Fruit fly (Drosophila melanogaster): Measurements from ENCODE around the gene CG13282.

Gene CG13282

dm6 chr2L:16877678-16878077 is 43.4 kb upstream of the CG13282 start:
- TF ChIP-seq sage (GFP tag; optimal IDR thresholded peaks at IDR 0.05) (no peak), CrebA (GFP tag; optimal IDR thresholded peaks at IDR 0.05; ENCODE audit: borderline replicate concordance) (no peak), h (GFP tag; optimal IDR thresholded peaks at IDR 0.05) (no peak), OdsH (GFP tag; optimal IDR thresholded peaks at IDR 0.05) (no peak), pan (optimal IDR thresholded peaks at IDR 0.05) (no peak), CG32264 (GFP tag; optimal IDR thresholded peaks at IDR 0.05) (no peak), rgr (GFP tag; optimal IDR thresholded peaks at IDR 0.05) (no peak), ey (GFP tag; optimal IDR thresholded peaks at IDR 0.05) (no peak), Dfd (GFP tag; optimal IDR thresholded peaks at IDR 0.05) (no peak), sv (GFP tag; optimal IDR thresholded peaks at IDR 0.05) (no peak)

DNA sequence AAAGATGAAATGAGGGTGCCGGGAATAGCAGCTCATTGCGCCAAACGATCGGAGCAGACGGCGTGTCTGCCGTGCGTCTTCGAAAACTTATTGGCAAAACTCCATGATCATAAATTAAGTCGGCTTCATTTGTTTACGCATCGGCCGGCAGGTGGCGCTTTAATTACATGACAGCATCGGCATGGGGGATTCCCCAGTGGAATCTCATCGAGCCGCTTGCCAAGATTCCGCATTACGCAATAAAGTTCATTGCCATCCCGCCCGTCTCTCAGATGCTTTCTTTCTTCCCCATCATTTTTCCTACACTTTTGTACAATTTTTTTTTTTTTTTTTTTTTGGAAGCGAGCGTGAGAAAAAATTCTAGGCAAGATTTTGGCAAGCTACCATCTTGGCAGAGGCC is 42.3 kb upstream of the CG13282 start:
- TF ChIP-seq jim (GFP tag; optimal IDR thresholded peaks at IDR 0.05) = no peak
- no peak for TF ChIP-seq CG32264 (GFP tag; optimal IDR thresholded peaks at IDR 0.05)
- no peak for TF ChIP-seq HLH106 (tag; optimal IDR thresholded peaks at IDR 0.05)
- no peak for TF ChIP-seq Rel (GFP tag; optimal IDR thresholded peaks at IDR 0.05)
- peak; percentile 57 for TF ChIP-seq Rel (tag; optimal IDR thresholded peaks at IDR 0.05)

- TF ChIP-seq pan (optimal IDR thresholded peaks at IDR 0.05) = no peak
- TF ChIP-seq CG32264 (GFP tag; optimal IDR thresholded peaks at IDR 0.05) = no peak
- no peak for TF ChIP-seq dsf (GFP tag; optimal IDR thresholded peaks at IDR 0.05; ENCODE audit: borderline replicate concordance)
- no peak for TF ChIP-seq dmrt93B (GFP tag; optimal IDR thresholded peaks at IDR 0.05)
- TF ChIP-seq sage (GFP tag; optimal IDR thresholded peaks at IDR 0.05) = no peak
- TF ChIP-seq CG9705 (GFP tag; optimal IDR thresholded peaks at IDR 0.05) = no peak
- no peak for TF ChIP-seq Sp1 (GFP tag; optimal IDR thresholded peaks at IDR 0.05)
- no peak for TF ChIP-seq GATAd (GFP tag; optimal IDR thresholded peaks at IDR 0.05)
- TF ChIP-seq sv (GFP tag; optimal IDR thresholded peaks at IDR 0.05) = no peak
- no peak for TF ChIP-seq Hr78 (GFP tag; optimal IDR thresholded peaks at IDR 0.05)
- no peak for TF ChIP-seq HLH106 (tag; optimal IDR thresholded peaks at IDR 0.05)
- TF ChIP-seq N (GFP tag; optimal IDR thresholded peaks at IDR 0.05) = no peak
These were observed 40.6 kb upstream of the CG13282 start for dm6 chr2L:16874924-16875323.

- TF ChIP-seq Sp1 (GFP tag; optimal IDR thresholded peaks at IDR 0.05) (no peak), HLH106 (tag; optimal IDR thresholded peaks at IDR 0.05) (no peak), h (GFP tag; optimal IDR thresholded peaks at IDR 0.05) (no peak), jim (GFP tag; optimal IDR thresholded peaks at IDR 0.05) (no peak), rgr (GFP tag; optimal IDR thresholded peaks at IDR 0.05) (no peak), Myc (optimal IDR thresholded peaks at IDR 0.05) (no peak), tai (GFP tag; optimal IDR thresholded peaks at IDR 0.05) (no peak), Mio (GFP tag; optimal IDR thresholded peaks at IDR 0.05) (no peak)
These were observed 34.6 kb upstream of the CG13282 start for dm6 chr2L:16868897-16869324.

dm6 chr2L:16862526-16862925 is 28.2 kb upstream of the CG13282 start:
- TF ChIP-seq h (GFP tag; optimal IDR thresholded peaks at IDR 0.05) = no peak
- no peak for TF ChIP-seq psq (GFP tag; optimal IDR thresholded peaks at IDR 0.05)
- no peak for TF ChIP-seq usp (GFP tag; optimal IDR thresholded peaks at IDR 0.05)
- TF ChIP-seq GATAd (GFP tag; optimal IDR thresholded peaks at IDR 0.05) = no peak
- TF ChIP-seq Vsx2 (GFP tag; optimal IDR thresholded peaks at IDR 0.05; ENCODE audit: partially characterized antibody) = no peak
- peak; percentile 65 for TF ChIP-seq Myc (optimal IDR thresholded peaks at IDR 0.05)
- TF ChIP-seq brk (GFP tag; optimal IDR thresholded peaks at IDR 0.05) = no peak
- TF ChIP-seq ey (GFP tag; optimal IDR thresholded peaks at IDR 0.05) = no peak
- TF ChIP-seq br (GFP tag; optimal IDR thresholded peaks at IDR 0.05) = no peak
- TF ChIP-seq sv (GFP tag; optimal IDR thresholded peaks at IDR 0.05) = no peak
- no peak for TF ChIP-seq Rel (GFP tag; optimal IDR thresholded peaks at IDR 0.05)
- peak; percentile 76 for TF ChIP-seq Rel (tag; optimal IDR thresholded peaks at IDR 0.05)
- no peak for TF ChIP-seq dsf (GFP tag; optimal IDR thresholded peaks at IDR 0.05; ENCODE audit: borderline replicate concordance)
- TF ChIP-seq Dfd (GFP tag; optimal IDR thresholded peaks at IDR 0.05) = no peak
- no peak for TF ChIP-seq sage (GFP tag; optimal IDR thresholded peaks at IDR 0.05)
- no peak for TF ChIP-seq pan (optimal IDR thresholded peaks at IDR 0.05)
- TF ChIP-seq tai (GFP tag; optimal IDR thresholded peaks at IDR 0.05) = no peak

dm6 chr2L:16861126-16861525 is 26.8 kb upstream of the CG13282 start, which contains the start of gene CG6012:
Gene CG6012, minus strand, starts transcription at chr2L:16861489.
- TF ChIP-seq Mio (GFP tag; optimal IDR thresholded peaks at IDR 0.05) (no peak), usp (GFP tag; optimal IDR thresholded peaks at IDR 0.05) (no peak), Jra (GFP tag; optimal IDR thresholded peaks at IDR 0.05) (no peak), Dfd (GFP tag; optimal IDR thresholded peaks at IDR 0.05) (no peak)

Data from whole organism, wandering third instar larva.